Fruit fly (Drosophila melanogaster) Kc167 (cell line): Measurements from ENCODE around the gene Cwc25.

Experiments used
- Myc ChIP-seq: fragments of >200 bp; optimal IDR thresholded peaks from 2 replicates; lab custom pipeline; 2017; ENCODE audit warnings: missing external identifiers
- h ChIP-seq: fragments of >200 bp; optimal IDR thresholded peaks from 3 replicates; lab custom pipeline; 2018; ENCODE audit warnings: missing external identifiers
- insv ChIP-seq: fragments of >200 bp; optimal IDR thresholded peaks from 3 replicates; lab custom pipeline; 2018; ENCODE audit warnings: missing external identifiers
- psq ChIP-seq: fragments of >200 bp; optimal IDR thresholded peaks from 2 replicates; lab custom pipeline; 2017; ENCODE audit warnings: missing external identifiers
- ttk ChIP-seq: sonication (Bioruptor generic); optimal IDR thresholded peaks from 2 replicates; lab custom pipeline; 2017; ENCODE audit warnings: missing external identifiers

DNA sequence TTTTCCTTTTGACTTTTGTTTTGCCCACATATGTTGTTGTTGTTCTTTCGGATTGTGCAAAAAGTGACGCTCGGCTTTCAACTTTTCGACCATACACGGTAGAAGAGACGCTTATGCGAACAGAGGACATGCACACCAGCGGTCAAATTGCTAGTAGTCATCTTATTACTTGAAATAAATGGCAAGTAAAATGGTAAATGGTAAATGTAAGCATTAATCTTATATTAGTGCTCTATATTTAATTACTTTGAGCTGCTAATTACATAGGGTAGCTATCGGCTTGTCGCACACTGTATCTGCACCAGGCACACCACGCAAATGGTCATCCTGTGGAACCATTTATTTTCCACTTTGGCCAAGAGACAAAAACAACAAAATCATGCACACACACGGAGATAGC lies 23.6 kb upstream of the Cwc25 start:
- TF ChIP-seq h, result no peak
- TF ChIP-seq psq (lab: Kevin White, UChicago), result no peak
- TF ChIP-seq insv, result no peak
- TF ChIP-seq ttk (lab: Kevin White, UChicago), result no peak
- TF ChIP-seq Myc, result no peak
